Fruit fly (Drosophila melanogaster) whole organism, embryonic: ENCODE results near the gene Cad99C.

Source experiments
- Ada2b ChIP-seq: fragments of 200-800 bp; sonication (Bioruptor generic); IDR thresholded peaks from 2 replicates; pipeline ENCODE4 v1.3.6; 2022; ENCODE audit warnings: missing biosample characterization, missing genetic modification characterization
- Antp ChIP-seq: fragments of 200-800 bp; sonication (Bioruptor generic); optimal IDR thresholded peaks from 3 replicates; lab custom pipeline; 2016; ENCODE audit warnings: missing biosample characterization, missing genetic modification characterization
- CG10267 ChIP-seq: fragments of 200-800 bp; sonication (Bioruptor generic); optimal IDR thresholded peaks from 2 replicates; lab custom pipeline; 2018; ENCODE audit warnings: missing biosample characterization, mild to moderate bottlenecking, missing genetic modification characterization, moderate library complexity
- CG10274 ChIP-seq: fragments of 200-800 bp; sonication (Bioruptor generic); optimal IDR thresholded peaks from 3 replicates; lab custom pipeline; 2017; ENCODE audit warnings: missing biosample characterization, mild to moderate bottlenecking, missing genetic modification characterization
- CG11085 ChIP-seq: fragments of 200-800 bp; sonication (Bioruptor generic); IDR thresholded peaks from 2 replicates; pipeline ENCODE4 v1.3.6; 2022; ENCODE audit warnings: missing biosample characterization, missing genetic modification characterization
- CG11560 ChIP-seq: fragments of 200-800 bp; sonication (Bioruptor generic); IDR thresholded peaks from 3 replicates; pipeline ENCODE4 v1.3.6; 2022; ENCODE audit warnings: missing biosample characterization, missing genetic modification characterization
- CG13296 ChIP-seq: fragments of 200-800 bp; sonication (Bioruptor generic); optimal IDR thresholded peaks from 3 replicates; lab custom pipeline; 2018; ENCODE audit warnings: missing biosample characterization, mild to moderate bottlenecking, missing genetic modification characterization
- CG1529 ChIP-seq: fragments of 200-800 bp; sonication (Bioruptor generic); optimal IDR thresholded peaks from 3 replicates; lab custom pipeline; 2018; ENCODE audit warnings: missing biosample characterization, missing genetic modification characterization
- CG1602 ChIP-seq: fragments of 200-800 bp; sonication (Bioruptor generic); optimal IDR thresholded peaks from 3 replicates; lab custom pipeline; 2016; ENCODE audit warnings: missing biosample characterization, missing genetic modification characterization
- CG17912 ChIP-seq: fragments of 200-800 bp; sonication (Bioruptor generic); optimal IDR thresholded peaks from 2 replicates; lab custom pipeline; 2018; ENCODE audit warnings: missing biosample characterization, mild to moderate bottlenecking, missing genetic modification characterization
- CG2875 ChIP-seq: fragments of 200-800 bp; sonication (Bioruptor generic); optimal IDR thresholded peaks from 2 replicates; lab custom pipeline; 2017; ENCODE audit warnings: missing biosample characterization, mild to moderate bottlenecking, missing genetic modification characterization, missing genetic modification reagents
- CG30403 ChIP-seq: fragments of 200-800 bp; sonication (Bioruptor generic); optimal IDR thresholded peaks from 3 replicates; lab custom pipeline; 2016; ENCODE audit warnings: missing biosample characterization, missing genetic modification characterization
- CG3065 ChIP-seq: fragments of 200-800 bp; sonication (Bioruptor generic); optimal IDR thresholded peaks from 2 replicates; lab custom pipeline; 2016; ENCODE audit warnings: missing biosample characterization, missing genetic modification characterization
- CG3407 ChIP-seq: fragments of 200-800 bp; sonication (Bioruptor generic); optimal IDR thresholded peaks from 2 replicates; lab custom pipeline; 2018; ENCODE audit warnings: missing biosample characterization, mild to moderate bottlenecking, missing genetic modification characterization
- CG6175 ChIP-seq: fragments of 200-800 bp; sonication (Bioruptor generic); IDR thresholded peaks from 3 replicates; pipeline ENCODE4 v1.3.6; 2022; ENCODE audit warnings: missing biosample characterization, missing genetic modification characterization
- CG7357 ChIP-seq: fragments of 200-800 bp; sonication (Bioruptor generic); IDR thresholded peaks from 3 replicates; pipeline ENCODE4 v1.3.6; 2022; ENCODE audit warnings: missing biosample characterization, missing genetic modification characterization
- CG8388 ChIP-seq: fragments of 200-800 bp; sonication (Bioruptor generic); optimal IDR thresholded peaks from 2 replicates; lab custom pipeline; 2019; ENCODE audit warnings: missing biosample characterization, mild to moderate bottlenecking, missing genetic modification characterization, moderate library complexity
- CG8765 ChIP-seq: fragments of 200-800 bp; sonication (Bioruptor generic); IDR thresholded peaks from 2 replicates; pipeline ENCODE4 v1.3.6; 2022; ENCODE audit warnings: missing biosample characterization, missing genetic modification characterization
- CG8944 ChIP-seq: fragments of 200-800 bp; sonication (Bioruptor generic); optimal IDR thresholded peaks from 3 replicates; lab custom pipeline; 2016; ENCODE audit warnings: missing biosample characterization, missing genetic modification characterization
- Deaf1 ChIP-seq: fragments of 200-800 bp; optimal IDR thresholded peaks from 3 replicates; lab custom pipeline; 2019; ENCODE audit warnings: missing biosample characterization, mild to moderate bottlenecking, missing genetic modification characterization, moderate library complexity
- Dek ChIP-seq: fragments of 200-800 bp; sonication (Bioruptor generic); optimal IDR thresholded peaks from 3 replicates; lab custom pipeline; 2019; ENCODE audit warnings: missing biosample characterization, mild to moderate bottlenecking, missing genetic modification characterization, moderate library complexity
- Gug ChIP-seq: fragments of 200-800 bp; sonication (Bioruptor generic); IDR thresholded peaks from 4 replicates; pipeline ENCODE4 v1.3.6; 2022; ENCODE audit warnings: missing biosample characterization, missing genetic modification characterization
- Hmx ChIP-seq: fragments of 200-800 bp; sonication (Bioruptor generic); optimal IDR thresholded peaks from 2 replicates; lab custom pipeline; 2016; ENCODE audit warnings: missing biosample characterization, missing genetic modification characterization
- NC2β ChIP-seq: fragments of 200-800 bp; sonication (Bioruptor generic); optimal IDR thresholded peaks from 2 replicates; lab custom pipeline; 2016; ENCODE audit warnings: missing biosample characterization, missing genetic modification characterization
- Nf-YB ChIP-seq: fragments of 200-800 bp; sonication (Bioruptor generic); optimal IDR thresholded peaks from 3 replicates; lab custom pipeline; 2019; ENCODE audit warnings: missing biosample characterization, mild to moderate bottlenecking, missing genetic modification characterization, moderate library complexity
- Poxn ChIP-seq: fragments of 200-800 bp; sonication (Bioruptor generic); IDR thresholded peaks from 2 replicates; pipeline ENCODE4 v1.3.6; 2022; ENCODE audit warnings: missing biosample characterization, missing genetic modification characterization
- Six4 ChIP-seq: fragments of 200-800 bp; sonication (Bioruptor generic); optimal IDR thresholded peaks from 2 replicates; lab custom pipeline; 2016; ENCODE audit warnings: missing biosample characterization, missing genetic modification characterization
- Xrp1 ChIP-seq: fragments of 200-800 bp; sonication (Bioruptor generic); IDR thresholded peaks from 2 replicates; pipeline ENCODE4 v1.3.6; 2022; ENCODE audit warnings: missing biosample characterization, missing genetic modification characterization
- ab ChIP-seq: fragments of 200-800 bp; sonication (Bioruptor generic); optimal IDR thresholded peaks from 2 replicates; lab custom pipeline; 2016; ENCODE audit warnings: missing biosample characterization, missing genetic modification characterization
- ap ChIP-seq: fragments of 200-800 bp; sonication (Bioruptor generic); IDR thresholded peaks from 2 replicates; pipeline ENCODE4 v1.3.6; 2022; ENCODE audit warnings: missing biosample characterization, missing genetic modification characterization
- chinmo ChIP-seq: fragments of 200-800 bp; sonication (Bioruptor generic); IDR thresholded peaks from 4 replicates; pipeline ENCODE4 v1.3.6; 2022; ENCODE audit warnings: missing biosample characterization, missing genetic modification characterization; ENCODE audit not compliant: partially characterized antibody
- crp ChIP-seq, 2 experiments: fragments of 200-800 bp; sonication (Bioruptor generic); optimal IDR thresholded peaks; 2 replicates in 1 of 2; 3 replicates in 1 of 2; lab custom pipeline; 2017; ENCODE audit warnings: missing biosample characterization in 2 of 2, missing genetic modification characterization in 2 of 2, mild to moderate bottlenecking in 1 of 2, moderate library complexity in 1 of 2
- cwo ChIP-seq: fragments of 200-800 bp; sonication (Bioruptor generic); optimal IDR thresholded peaks from 3 replicates; lab custom pipeline; 2017; ENCODE audit warnings: missing biosample characterization, missing genetic modification characterization, mild to moderate bottlenecking, moderate library complexity, missing genetic modification reagents
- dati ChIP-seq: fragments of 200-800 bp; sonication (Bioruptor generic); IDR thresholded peaks from 2 replicates; pipeline ENCODE4 v1.3.6; 2022; ENCODE audit warnings: missing biosample characterization, missing genetic modification characterization
- dimm ChIP-seq: fragments of 200-800 bp; sonication (Bioruptor generic); IDR thresholded peaks from 2 replicates; pipeline ENCODE4 v1.3.6; 2022; ENCODE audit warnings: missing biosample characterization, missing genetic modification characterization
- dpn ChIP-seq, 2 experiments: fragments of 200-800 bp; sonication (Bioruptor generic); optimal IDR thresholded peaks; 3 replicates each; lab custom pipeline; 2016; ENCODE audit warnings: missing biosample characterization in 2 of 2, missing genetic modification characterization in 2 of 2
- emc ChIP-seq: fragments of 200-800 bp; sonication (Bioruptor generic); optimal IDR thresholded peaks from 2 replicates; lab custom pipeline; 2016; ENCODE audit warnings: missing biosample characterization, missing genetic modification characterization
- fd102C ChIP-seq: fragments of 200-800 bp; sonication (Bioruptor generic); optimal IDR thresholded peaks from 2 replicates; lab custom pipeline; 2018; ENCODE audit warnings: missing biosample characterization, mild to moderate bottlenecking, missing genetic modification characterization, moderate library complexity
- hkb ChIP-seq, 2 experiments: fragments of 200-800 bp in 1 of 2; fragments of >200 bp in 1 of 2; sonication (Bioruptor generic) in 1 of 2; IDR thresholded peaks in 1 of 2; optimal IDR thresholded peaks in 1 of 2; 2 replicates each; pipeline versions ENCODE4 v1.3.6 to Lab custom; 2017 to 2022; ENCODE audit warnings: missing biosample characterization in 1 of 2, missing genetic modification characterization in 1 of 2
- ind ChIP-seq: fragments of 200-800 bp; sonication (Bioruptor generic); optimal IDR thresholded peaks from 3 replicates; lab custom pipeline; 2016; ENCODE audit warnings: missing biosample characterization, missing genetic modification characterization
- maf-S ChIP-seq: fragments of 200-800 bp; sonication (Bioruptor generic); optimal IDR thresholded peaks from 2 replicates; lab custom pipeline; 2016; ENCODE audit warnings: missing biosample characterization, missing genetic modification characterization
- otp ChIP-seq: fragments of 200-800 bp; sonication (Bioruptor generic); IDR thresholded peaks from 3 replicates; pipeline ENCODE4, ENCODE4 v1.3.6; 2022; ENCODE audit warnings: missing biosample characterization, missing genetic modification characterization
- sc ChIP-seq, 3 experiments: fragments of >200 bp in 2 of 3; fragments of 200-800 bp in 1 of 3; sonication (Bioruptor generic) in 1 of 3; optimal IDR thresholded peaks; 2 replicates in 2 of 3; 3 replicates in 1 of 3; lab custom pipeline; 2017; ENCODE audit warnings: mild to moderate bottlenecking in 1 of 3, missing biosample characterization in 1 of 3, missing genetic modification characterization in 1 of 3, missing genetic modification reagents in 1 of 3
- sd ChIP-seq: fragments of 200-800 bp; sonication (Bioruptor generic); optimal IDR thresholded peaks from 3 replicates; lab custom pipeline; 2018; ENCODE audit warnings: missing biosample characterization, mild to moderate bottlenecking, missing genetic modification characterization, moderate library complexity
- seq ChIP-seq: fragments of 200-800 bp; sonication (Bioruptor generic); IDR thresholded peaks from 2 replicates; pipeline ENCODE4 v1.3.6; 2022; ENCODE audit warnings: missing biosample characterization, missing genetic modification characterization
- sima ChIP-seq: fragments of 200-800 bp; sonication (Bioruptor generic); optimal IDR thresholded peaks from 2 replicates; lab custom pipeline; 2016; ENCODE audit warnings: missing biosample characterization, missing genetic modification characterization
- sug ChIP-seq: fragments of 200-800 bp; optimal IDR thresholded peaks from 2 replicates; lab custom pipeline; 2019; ENCODE audit warnings: missing biosample characterization, mild to moderate bottlenecking, missing genetic modification characterization, moderate library complexity
- tll ChIP-seq, 2 experiments: fragments of 200-800 bp in 1 of 2; fragments of >200 bp in 1 of 2; sonication (Bioruptor generic) in 1 of 2; optimal IDR thresholded peaks; 2 replicates each; lab custom pipeline; 2017 to 2019; ENCODE audit warnings: missing biosample characterization in 2 of 2, missing genetic modification characterization in 2 of 2, mild to moderate bottlenecking in 1 of 2, moderate library complexity in 1 of 2
- wor ChIP-seq: fragments of 200-800 bp; sonication (Bioruptor generic); IDR thresholded peaks from 2 replicates; pipeline ENCODE4 v1.3.6; 2022; ENCODE audit warnings: missing biosample characterization, missing genetic modification characterization

The Cad99C gene

dm6 chr3R:29798966-29799680 lies 42.3 kb upstream of the Cad99C start, which contains the start of the genes Rnb and Drice (continued):
- TF ChIP-seq CG1602 (GFP tag; lab: Kevin White, UChicago): peak; percentile 39
- TF ChIP-seq sug: peak; percentile 97
- 0 out of 2 replicates have a peak, but pooled peaks have one; percentile 13 for TF ChIP-seq ap (GFP tag; lab: Robert Waterston, UW)
- no peak for TF ChIP-seq dati (GFP tag; lab: Robert Waterston, UW)
- TF ChIP-seq Gug (GFP tag; lab: Robert Waterston, UW): no peak; the same call in 3 of the 4 replicates
- no peak for TF ChIP-seq CG10274 (GFP tag; lab: Kevin White, UChicago)
- TF ChIP-seq wor: no peak
- TF ChIP-seq dimm: no peak
- TF ChIP-seq CG11560 (tag; lab: Robert Waterston, UW): no peak
- no peak for TF ChIP-seq CG2875 (GFP tag; lab: Kevin White, UChicago)
- TF ChIP-seq Six4 (GFP tag; lab: Kevin White, UChicago): no peak
- peak; percentile 62 for TF ChIP-seq hkb (optimal IDR thresholded peaks at IDR 0.05; lab: Kevin White, UChicago)
- peak; percentile 61 for TF ChIP-seq hkb (GFP tag; IDR thresholded peaks at IDR 0.05; lab: Robert Waterston, UW)
- TF ChIP-seq CG7357 (GFP tag; lab: Robert Waterston, UW): no peak
- TF ChIP-seq emc (GFP tag; lab: Kevin White, UChicago): no peak
- no peak for TF ChIP-seq sima (GFP tag; lab: Kevin White, UChicago)
- TF ChIP-seq Dek (tag; lab: Kevin White, UChicago): no peak
- no peak for TF ChIP-seq CG1529
- TF ChIP-seq ind (GFP tag; lab: Kevin White, UChicago): no peak
- no peak for TF ChIP-seq CG8765 (GFP tag; lab: Robert Waterston, UW)
- peak in 1 of 2 experiments; percentile 33 for TF ChIP-seq dpn (GFP tag; optimal IDR thresholded peaks at IDR 0.05; lab: Kevin White, UChicago)
- no peak for TF ChIP-seq sd (tag; lab: Kevin White, UChicago)
- TF ChIP-seq CG3407 (GFP tag; lab: Kevin White, UChicago): no peak
- no peak for TF ChIP-seq CG6175 (GFP tag; lab: Robert Waterston, UW)
- no peak for TF ChIP-seq CG8944 (GFP tag; lab: Kevin White, UChicago)
- no peak for TF ChIP-seq NC2β (GFP tag; lab: Kevin White, UChicago)
- no peak for TF ChIP-seq Poxn (GFP tag; lab: Robert Waterston, UW)
- TF ChIP-seq CG10267 (tag; lab: Kevin White, UChicago): peak; percentile 57
- TF ChIP-seq sc (optimal IDR thresholded peaks at IDR 0.05; lab: Kevin White, UChicago): no peak
- no peak for TF ChIP-seq sc (GFP tag; optimal IDR thresholded peaks at IDR 0.05; lab: Kevin White, UChicago)
- TF ChIP-seq CG8388 (GFP tag; lab: Kevin White, UChicago): no peak
- no peak for TF ChIP-seq fd102C (GFP tag; lab: Kevin White, UChicago)
- TF ChIP-seq otp (GFP tag; lab: Robert Waterston, UW): no peak
- no peak for TF ChIP-seq CG11085 (GFP tag; lab: Robert Waterston, UW)
- peak in 1 of 2 experiments; percentile 2 for TF ChIP-seq crp (GFP tag; optimal IDR thresholded peaks at IDR 0.05; lab: Kevin White, UChicago)
- TF ChIP-seq chinmo (GFP tag; lab: Robert Waterston, UW): 0 out of 4 replicates have a peak, but pooled peaks have one; percentile 47
- no peak for TF ChIP-seq maf-S (GFP tag; lab: Kevin White, UChicago)
- TF ChIP-seq Nf-YB (GFP tag; lab: Kevin White, UChicago): no peak
- TF ChIP-seq Deaf1 (tag; lab: Kevin White, UChicago): no peak
- peak; percentile 65 for TF ChIP-seq CG17912 (GFP tag; lab: Kevin White, UChicago)
- peak; percentile 54 for TF ChIP-seq CG30403
- TF ChIP-seq tll (GFP tag; optimal IDR thresholded peaks at IDR 0.05; lab: Kevin White, UChicago): no peak
- TF ChIP-seq ab (GFP tag; lab: Kevin White, UChicago): no peak
- TF ChIP-seq Antp: no peak
- no peak for TF ChIP-seq Hmx (GFP tag; lab: Kevin White, UChicago)
- TF ChIP-seq CG3065 (GFP tag; lab: Kevin White, UChicago): no peak
- TF ChIP-seq seq (GFP tag; lab: Robert Waterston, UW): no peak
- TF ChIP-seq CG13296 (GFP tag; lab: Kevin White, UChicago): no peak
- 0 out of 2 replicates have a peak, but pooled peaks have one; percentile 50 for TF ChIP-seq Xrp1 (GFP tag; lab: Robert Waterston, UW)
- TF ChIP-seq Ada2b (GFP tag; lab: Robert Waterston, UW): no peak
- no peak for TF ChIP-seq cwo (GFP tag; lab: Kevin White, UChicago)
